Fruit fly (Drosophila melanogaster) S2 (cell line): ENCODE measurements around the gene RpL13A.
A peak's percentile ranks its signal among the peaks of the same experiment; 100 is the strongest.

Source experiments
- CG8478 ChIP-seq: fragments of >200 bp; optimal IDR thresholded peaks from 2 replicates; lab custom pipeline; 2018
- CTCF ChIP-seq, 2 experiments: fragments of >200 bp; optimal IDR thresholded peaks; 2 replicates each; lab custom pipeline; 2018

RpL13A gene

dm6 chr3R:5624115-5624878 is at the start of gene RpL13A, which contains the start of the genes Dph4 and Spec2:
Gene RpL13A (plus strand): TSS chr3R:5624474.
Gene Dph4 (minus strand): TSS chr3R:5624125.
Gene Spec2 (minus strand): TSS chr3R:5624125.
- peak; percentile 47 to 55 for TF ChIP-seq CTCF (optimal IDR thresholded peaks at IDR 0.05; lab: Kevin White, UChicago)
- TF ChIP-seq CG8478 (lab: Kevin White, UChicago): no peak

- TF ChIP-seq CG8478 (lab: Kevin White, UChicago) (no peak), CTCF (optimal IDR thresholded peaks at IDR 0.05; lab: Kevin White, UChicago) (peak in 1 of 2 experiments; percentile 20)
These were observed 36.3 kb upstream of the RpL13A start, which contains the start of gene CG2926 for dm6 chr3R:5587863-5588519. Gene CG2926 (minus strand): TSS chr3R:5588380.

dm6 chr3R:5588573-5588972 is 35.7 kb upstream of the RpL13A start, which contains the start of gene PolZ2:
Gene PolZ2 (plus strand): TSS chr3R:5588873.
- TF ChIP-seq CTCF (optimal IDR thresholded peaks at IDR 0.05; lab: Kevin White, UChicago) (no peak), CG8478 (lab: Kevin White, UChicago) (no peak)

dm6 chr3R:5591398-5591853 is 32.8 kb upstream of the RpL13A start, which contains the start of the genes noi and Vha26:
Gene noi (minus strand): TSS chr3R:5591459.
Gene Vha26 (plus strand): TSS chr3R:5591763.
- TF ChIP-seq CG8478 (lab: Kevin White, UChicago) (no peak), CTCF (optimal IDR thresholded peaks at IDR 0.05; lab: Kevin White, UChicago) (no peak)

- no peak for TF ChIP-seq CTCF (optimal IDR thresholded peaks at IDR 0.05; lab: Kevin White, UChicago)
- no peak for TF ChIP-seq CG8478 (lab: Kevin White, UChicago)
These were observed 32.2 kb upstream of the RpL13A start for dm6 chr3R:5592009-5592572.

- TF ChIP-seq CG8478 (lab: Kevin White, UChicago): no peak
- TF ChIP-seq CTCF (optimal IDR thresholded peaks at IDR 0.05; lab: Kevin White, UChicago): no peak
These were observed 29.4 kb upstream of the RpL13A start for dm6 chr3R:5594878-5595277.

dm6 chr3R:5599521-5600360 is 24.5 kb upstream of the RpL13A start:
- no peak for TF ChIP-seq CTCF (optimal IDR thresholded peaks at IDR 0.05; lab: Kevin White, UChicago)
- no peak for TF ChIP-seq CG8478 (lab: Kevin White, UChicago)

- TF ChIP-seq CTCF (optimal IDR thresholded peaks at IDR 0.05; lab: Kevin White, UChicago) (no peak), CG8478 (lab: Kevin White, UChicago) (no peak)
These were observed 23.8 kb upstream of the RpL13A start for dm6 chr3R:5600361-5601043.

- no peak for TF ChIP-seq CG8478 (lab: Kevin White, UChicago)
- TF ChIP-seq CTCF (optimal IDR thresholded peaks at IDR 0.05; lab: Kevin White, UChicago): peak; percentile 23 to 48
These were observed 23.2 kb upstream of the RpL13A start, which contains the start of the genes kra and SecS for dm6 chr3R:5601044-5601523. Gene kra (minus strand): TSS chr3R:5601136. Gene SecS (plus strand): TSS chr3R:5601433.

- TF ChIP-seq CG8478 (lab: Kevin White, UChicago) (no peak), CTCF (optimal IDR thresholded peaks at IDR 0.05; lab: Kevin White, UChicago) (peak; percentile 84 to 87)
These were observed 17.8 kb upstream of the RpL13A start, which contains the start of gene asl for dm6 chr3R:5606477-5606876. Gene asl (minus strand): TSS chr3R:5606543.

- TF ChIP-seq CG8478 (lab: Kevin White, UChicago): no peak
- TF ChIP-seq CTCF (optimal IDR thresholded peaks at IDR 0.05; lab: Kevin White, UChicago): no peak
These were observed 15.9 kb upstream of the RpL13A start for dm6 chr3R:5608422-5608821.

- TF ChIP-seq CTCF (optimal IDR thresholded peaks at IDR 0.05; lab: Kevin White, UChicago) (no peak), CG8478 (lab: Kevin White, UChicago) (no peak)
These were observed 13.6 kb upstream of the RpL13A start for dm6 chr3R:5610656-5611055.

- TF ChIP-seq CTCF (optimal IDR thresholded peaks at IDR 0.05; lab: Kevin White, UChicago) (no peak), CG8478 (lab: Kevin White, UChicago) (no peak)
These were observed 13.1 kb upstream of the RpL13A start for dm6 chr3R:5611167-5611566.
